Worm (Caenorhabditis elegans) whole organism, L4 larva: ENCODE data around the gene F35D2.2.

Source experiments
- D1046.2 ChIP-seq: fragments of 200-800 bp; sonication (Bioruptor generic); IDR thresholded peaks from 2 replicates; pipeline ENCODE4 v1.3.6; 2022; ENCODE audit warnings: missing genetic modification characterization, missing compliant biosample characterization
- T26A8.4 ChIP-seq: fragments of 200-800 bp; sonication (Bioruptor generic); IDR thresholded peaks from 2 replicates; pipeline ENCODE4 v1.3.6; 2022; ENCODE audit warnings: missing genetic modification characterization, missing compliant biosample characterization
- Y48G9A.11 ChIP-seq: fragments of 200-800 bp; sonication (Bioruptor generic); IDR thresholded peaks from 2 replicates; pipeline ENCODE4 v1.3.6; 2022; ENCODE audit warnings: missing genetic modification reagents, missing genetic modification characterization, missing compliant biosample characterization
- aha-1 ChIP-seq: fragments of 150-350 bp; peaks from one replicate; lab custom pipeline; 2014; ENCODE audit warnings: missing biosample characterization, missing genetic modification characterization
- ceh-20 ChIP-seq: fragments of 200-800 bp; sonication (Bioruptor generic); IDR thresholded peaks from 2 replicates; pipeline ENCODE4 v1.3.6; 2022; ENCODE audit warnings: missing genetic modification reagents, missing genetic modification characterization, missing compliant biosample characterization
- ceh-82 ChIP-seq: sonication (generic microtip); optimal IDR thresholded peaks from 2 replicates; lab custom pipeline; 2017; ENCODE audit warnings: missing biosample characterization, missing genetic modification characterization
- ces-1 ChIP-seq: fragments of 150-350 bp; sonication (generic microtip); optimal IDR thresholded peaks from 4 replicates; lab custom pipeline; 2014; ENCODE audit warnings: missing biosample characterization, missing genetic modification reagents, missing genetic modification characterization
- daf-16 ChIP-seq, 3 experiments: sonication (generic microtip); optimal IDR thresholded peaks; 2 replicates each; lab custom pipeline; 2016 to 2017; ENCODE audit warnings: missing genetic modification characterization in 3 of 3, missing genetic modification reagents in 3 of 3, mild to moderate bottlenecking in 2 of 3, missing compliant biosample characterization in 2 of 3, missing biosample characterization in 1 of 3, moderate library complexity in 1 of 3
- daf-19 ChIP-seq: fragments of 200-800 bp; sonication (Bioruptor generic); conservative IDR thresholded peaks from 2 replicates; pipeline ENCODE4 v1.3.6; 2022; ENCODE audit warnings: missing genetic modification characterization, missing compliant biosample characterization
- dmd-6 ChIP-seq: fragments of 200-800 bp; sonication (Bioruptor generic); IDR thresholded peaks from 2 replicates; pipeline ENCODE4 v1.3.6; 2022; ENCODE audit warnings: missing genetic modification reagents, missing genetic modification characterization, missing compliant biosample characterization
- dmd-8 ChIP-seq: fragments of 200-800 bp; sonication (Bioruptor generic); IDR thresholded peaks from 2 replicates; pipeline ENCODE4 v1.3.6; 2022; ENCODE audit warnings: missing genetic modification characterization, missing compliant biosample characterization
- dve-1 ChIP-seq: sonication (generic microtip); optimal IDR thresholded peaks from 2 replicates; lab custom pipeline; 2017; ENCODE audit warnings: antibody characterized with exemption, mild to moderate bottlenecking, missing genetic modification characterization, missing compliant biosample characterization; ENCODE audit not compliant: insufficient read depth
- egl-43 ChIP-seq: fragments of 200-800 bp; sonication (Bioruptor generic); IDR thresholded peaks from 2 replicates; pipeline ENCODE4 v1.3.6; 2022; ENCODE audit warnings: missing genetic modification reagents, missing genetic modification characterization, missing compliant biosample characterization
- hif-1 ChIP-seq, 2 experiments: sonication (generic microtip); optimal IDR thresholded peaks; 2 replicates each; lab custom pipeline; 2016 to 2017; ENCODE audit warnings: missing compliant biosample characterization in 2 of 2, missing genetic modification characterization in 2 of 2, missing genetic modification reagents in 2 of 2, missing genotype in 2 of 2, mild to moderate bottlenecking in 1 of 2
- hlh-11 ChIP-seq: fragments of 200-800 bp; sonication (Bioruptor generic); optimal IDR thresholded peaks from 2 replicates; lab custom pipeline; 2018; ENCODE audit warnings: mild to moderate bottlenecking, missing genetic modification characterization, missing compliant biosample characterization
- hlh-30 ChIP-seq: sonication (generic microtip); optimal IDR thresholded peaks from 2 replicates; lab custom pipeline; 2017; ENCODE audit warnings: antibody characterized with exemption, mild to moderate bottlenecking, missing genetic modification characterization, missing compliant biosample characterization; ENCODE audit not compliant: insufficient read depth
- lin-1 ChIP-seq: fragments of 200-800 bp; sonication (Bioruptor generic); IDR thresholded peaks from 2 replicates; pipeline ENCODE4 v1.3.6; 2022; ENCODE audit warnings: missing genetic modification reagents, missing genetic modification characterization, missing compliant biosample characterization
- lin-13 ChIP-seq: fragments of 150-350 bp; optimal IDR thresholded peaks from 2 replicates; lab custom pipeline; 2014; ENCODE audit warnings: missing biosample characterization, missing genetic modification reagents, missing genetic modification characterization
- lin-29 ChIP-seq: fragments of 200-800 bp; sonication (Bioruptor generic); IDR thresholded peaks from 2 replicates; pipeline ENCODE4 v1.3.6; 2022; ENCODE audit warnings: missing genetic modification reagents, missing genetic modification characterization, missing compliant biosample characterization
- lin-39 ChIP-seq: fragments of 150-350 bp; optimal IDR thresholded peaks from 2 replicates; lab custom pipeline; 2014; ENCODE audit warnings: missing biosample characterization, missing genetic modification reagents, missing genetic modification characterization
- madf-9 ChIP-seq: fragments of 200-800 bp; sonication (Bioruptor generic); conservative IDR thresholded peaks from 2 replicates; pipeline ENCODE4 v1.3.6; 2022; ENCODE audit warnings: missing genetic modification reagents, missing genetic modification characterization, missing compliant biosample characterization
- mdl-1 ChIP-seq, 2 experiments: fragments of 150-350 bp in 1 of 2; sonication (generic microtip) in 1 of 2; optimal IDR thresholded peaks; 2 replicates each; lab custom pipeline; 2014 to 2017; ENCODE audit warnings: missing biosample characterization in 2 of 2, missing genetic modification characterization in 2 of 2
- mes-2 ChIP-seq: sonication (generic microtip); optimal IDR thresholded peaks from 2 replicates; lab custom pipeline; 2016; ENCODE audit warnings: missing genotype, mild to moderate bottlenecking, missing genetic modification characterization, missing compliant biosample characterization; ENCODE audit not compliant: poor library complexity, severe bottlenecking
- mxl-3 ChIP-seq: fragments of 200-800 bp; sonication (Bioruptor generic); optimal IDR thresholded peaks from 2 replicates; lab custom pipeline; 2018; ENCODE audit warnings: mild to moderate bottlenecking, missing genetic modification characterization, missing compliant biosample characterization
- nhr-11 ChIP-seq: fragments of 150-350 bp; optimal IDR thresholded peaks from 2 replicates; lab custom pipeline; 2014; ENCODE audit warnings: missing biosample characterization, missing genetic modification characterization
- nhr-111 ChIP-seq: fragments of 200-800 bp; sonication (Bioruptor generic); optimal IDR thresholded peaks from 2 replicates; lab custom pipeline; 2018; ENCODE audit warnings: mild to moderate bottlenecking, missing genetic modification characterization, missing compliant biosample characterization
- nhr-28 ChIP-seq: fragments of 150-350 bp; optimal IDR thresholded peaks from 2 replicates; lab custom pipeline; 2014; ENCODE audit warnings: missing biosample characterization, missing genetic modification characterization
- nhr-48 ChIP-seq: sonication (generic microtip); optimal IDR thresholded peaks from 2 replicates; lab custom pipeline; 2016; ENCODE audit warnings: mild to moderate bottlenecking, missing genetic modification characterization, missing compliant biosample characterization
- nhr-77 ChIP-seq: fragments of 150-350 bp; optimal IDR thresholded peaks from 2 replicates; lab custom pipeline; 2014; ENCODE audit warnings: missing biosample characterization, missing genetic modification characterization
- php-3 ChIP-seq: fragments of 200-800 bp; sonication (Bioruptor generic); IDR thresholded peaks from 2 replicates; pipeline ENCODE4 v1.3.6; 2022; ENCODE audit warnings: missing genetic modification reagents, missing genetic modification characterization, missing compliant biosample characterization
- sdz-12 ChIP-seq: fragments of 200-800 bp; sonication (Bioruptor generic); optimal IDR thresholded peaks from 2 replicates; lab custom pipeline; 2018; ENCODE audit warnings: mild to moderate bottlenecking, missing genetic modification characterization, missing compliant biosample characterization
- set-16 ChIP-seq: fragments of 200-800 bp; sonication (Bioruptor generic); IDR thresholded peaks from 2 replicates; pipeline ENCODE4 v1.3.6; 2022; ENCODE audit warnings: missing genetic modification reagents, missing genetic modification characterization, missing compliant biosample characterization
- spr-3 ChIP-seq: fragments of 200-800 bp; sonication (Bioruptor generic); optimal IDR thresholded peaks from 2 replicates; lab custom pipeline; 2018; ENCODE audit warnings: mild to moderate bottlenecking, missing genetic modification characterization, missing compliant biosample characterization
- tra-1 ChIP-seq: fragments of 200-800 bp; sonication (Bioruptor generic); IDR thresholded peaks from 2 replicates; pipeline ENCODE4 v1.3.6; 2022; ENCODE audit warnings: missing genetic modification reagents, missing genetic modification characterization, missing compliant biosample characterization
- unc-62 ChIP-seq, 3 experiments: fragments of 150-350 bp in 1 of 3; sonication (generic microtip); optimal IDR thresholded peaks in 2 of 3; peaks in 1 of 3; 1 replicate in 1 of 3; 2 replicates in 2 of 3; lab custom pipeline; 2014 to 2017; ENCODE audit warnings: missing biosample characterization in 3 of 3, missing genetic modification characterization in 3 of 3, missing genetic modification reagents in 3 of 3, missing genotype in 1 of 3
- vab-7 ChIP-seq: fragments of 200-800 bp; sonication (Bioruptor generic); IDR thresholded peaks from 2 replicates; pipeline ENCODE4 v1.3.6; 2022; ENCODE audit warnings: missing genetic modification reagents, missing genetic modification characterization, missing compliant biosample characterization
- zfp-2 ChIP-seq: sonication (generic microtip); optimal IDR thresholded peaks from 2 replicates; lab custom pipeline; 2016; ENCODE audit warnings: mild to moderate bottlenecking, missing genetic modification characterization, missing compliant biosample characterization
- zip-11 ChIP-seq: fragments of 200-800 bp; sonication (Bioruptor generic); IDR thresholded peaks from 2 replicates; pipeline ENCODE4 v1.3.6; 2022; ENCODE audit warnings: missing genetic modification characterization, missing compliant biosample characterization
- zip-2 ChIP-seq: fragments of 150-350 bp; optimal IDR thresholded peaks from 2 replicates; lab custom pipeline; 2014; ENCODE audit warnings: missing biosample characterization, missing genetic modification characterization

F35D2.2 gene

ce11 chrII:7623466-7623865 lies 49.2 kb downstream of the F35D2.2 start:
- peak in 1 of 2 experiments; percentile 41 for TF ChIP-seq mdl-1 (tag; optimal IDR thresholded peaks at IDR 0.05; lab: Kevin White, UChicago)
- TF ChIP-seq daf-16 (GFP tag; optimal IDR thresholded peaks at IDR 0.05; lab: Kevin White, UChicago) = peak in 1 of 2 experiments; percentile 25
- TF ChIP-seq daf-16 (tag; optimal IDR thresholded peaks at IDR 0.05; lab: Kevin White, UChicago) = peak; percentile 68
- TF ChIP-seq php-3 (GFP tag; lab: Robert Waterston, UW) = 0 out of 2 replicates have a peak, but pooled peaks have one; percentile 11
- TF ChIP-seq aha-1 = peak; percentile 77
- 0 out of 2 replicates have a peak, but pooled peaks have one; percentile 40 for TF ChIP-seq lin-1
- no peak for TF ChIP-seq zip-11
- 0 out of 2 replicates have a peak, but pooled peaks have one; percentile 42 for TF ChIP-seq T26A8.4 (GFP tag; lab: Robert Waterston, UW)
- TF ChIP-seq dmd-8 (GFP tag; lab: Robert Waterston, UW) = 0 out of 2 replicates have a peak, but pooled peaks have one; percentile 15
- peak; percentile 25 for TF ChIP-seq nhr-48
- no peak for TF ChIP-seq sdz-12 (GFP tag; lab: Kevin White, UChicago)
- peak; percentile 74 for TF ChIP-seq dve-1 (tag; lab: Kevin White, UChicago)
- TF ChIP-seq lin-29 (GFP tag; lab: Robert Waterston, UW) = no peak
- TF ChIP-seq madf-9 (GFP tag; lab: Robert Waterston, UW) = no peak
- TF ChIP-seq hlh-30 (tag; lab: Kevin White, UChicago) = peak; percentile 51
- no peak for TF ChIP-seq lin-39
- peak; percentile 67 for TF ChIP-seq mxl-3
- TF ChIP-seq zfp-2 (tag; lab: Kevin White, UChicago) = no peak
- no peak for TF ChIP-seq zip-2
- peak in 1 of 2 experiments; percentile 96 for TF ChIP-seq unc-62 (GFP tag; optimal IDR thresholded peaks at IDR 0.05 in 1 of 2; lab: Kevin White, UChicago)
- no peak for TF ChIP-seq unc-62 (tag; optimal IDR thresholded peaks at IDR 0.05; lab: Kevin White, UChicago)
- TF ChIP-seq spr-3 (GFP tag; lab: Kevin White, UChicago) = no peak
- no peak for TF ChIP-seq lin-13 (GFP tag; lab: Kevin White, UChicago)
- TF ChIP-seq hlh-11 = peak; percentile 80
- no peak for TF ChIP-seq D1046.2 (GFP tag; lab: Robert Waterston, UW)
- peak; percentile 42 for TF ChIP-seq mes-2 (tag; lab: Kevin White, UChicago)
- TF ChIP-seq nhr-28 (tag; lab: Kevin White, UChicago) = peak; percentile 33
- TF ChIP-seq set-16 = no peak
- 0 out of 2 replicates have a peak, but pooled peaks have one; percentile 14 for TF ChIP-seq ceh-20
- TF ChIP-seq dmd-6 (GFP tag; lab: Robert Waterston, UW) = peak; percentile 51; the same call in 1 of the 2 replicates
- no peak for TF ChIP-seq Y48G9A.11 (GFP tag; lab: Robert Waterston, UW)
- TF ChIP-seq hif-1 (tag; optimal IDR thresholded peaks at IDR 0.05; lab: Kevin White, UChicago) = peak in 1 of 2 experiments; percentile 28
- TF ChIP-seq ceh-82 (tag; lab: Kevin White, UChicago) = no peak
- no peak for TF ChIP-seq nhr-111

DNA sequence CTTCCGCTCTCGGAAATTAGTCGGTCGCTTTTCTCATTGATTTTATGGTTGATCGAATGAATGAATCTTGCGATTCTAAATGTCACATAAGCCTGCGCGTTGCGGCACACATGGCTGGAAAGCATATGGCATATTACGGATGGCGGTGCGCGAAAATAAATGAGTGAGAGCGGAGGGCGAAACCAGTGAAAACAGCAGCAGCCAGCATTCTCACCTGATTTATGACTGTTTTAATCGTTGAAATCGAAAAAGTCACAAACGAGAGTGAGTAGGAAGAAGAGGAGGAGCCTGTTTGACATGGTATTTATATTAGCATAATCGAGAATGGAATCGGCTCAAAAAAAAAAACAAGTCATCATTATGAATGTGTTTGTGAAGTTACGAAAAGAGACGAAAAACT lies 50.0 kb downstream of the F35D2.2 start:
- TF ChIP-seq tra-1 (GFP tag; lab: Robert Waterston, UW) (no peak), dve-1 (tag; lab: Kevin White, UChicago) (no peak), nhr-77 (tag; lab: Kevin White, UChicago) (no peak), zip-2 (no peak), daf-16 (GFP tag; optimal IDR thresholded peaks at IDR 0.05; lab: Kevin White, UChicago) (no peak), daf-16 (tag; optimal IDR thresholded peaks at IDR 0.05; lab: Kevin White, UChicago) (no peak), nhr-11 (tag; lab: Kevin White, UChicago) (no peak), daf-19 (GFP tag; lab: Robert Waterston, UW) (no peak), mxl-3 (no peak)

DNA sequence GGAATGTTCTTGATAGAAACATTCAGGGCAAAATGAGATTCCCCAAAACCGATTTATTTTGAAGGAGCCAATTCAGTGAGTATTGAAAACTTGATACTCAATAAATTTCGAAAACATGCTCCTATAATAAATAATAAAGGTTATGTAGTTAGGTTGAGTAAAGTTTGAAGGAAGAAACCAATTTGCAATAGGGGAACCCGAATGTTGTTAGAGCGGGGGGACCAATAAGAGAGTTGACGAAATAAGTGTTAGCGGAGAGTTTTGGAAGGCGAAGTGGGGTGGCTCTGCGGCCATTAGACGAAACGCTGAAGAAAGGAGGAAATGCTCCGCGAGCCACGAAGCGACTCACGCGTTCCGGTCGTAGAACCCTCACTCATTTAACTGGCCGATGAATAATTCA lies 50.8 kb downstream of the F35D2.2 start:
- TF ChIP-seq egl-43 = 0 out of 2 replicates have a peak, but pooled peaks have one; percentile 31
- TF ChIP-seq vab-7 (GFP tag; lab: Robert Waterston, UW) = 0 out of 2 replicates have a peak, but pooled peaks have one; percentile 30
- TF ChIP-seq ces-1 (GFP tag; lab: Kevin White, UChicago) = peak; percentile 25
- peak in 1 of 2 experiments; percentile 49 for TF ChIP-seq unc-62 (GFP tag; optimal IDR thresholded peaks at IDR 0.05 in 1 of 2; lab: Kevin White, UChicago)
- TF ChIP-seq unc-62 (tag; optimal IDR thresholded peaks at IDR 0.05; lab: Kevin White, UChicago) = no peak
- TF ChIP-seq set-16 = no peak
- TF ChIP-seq dmd-8 (GFP tag; lab: Robert Waterston, UW) = no peak
